Worm (Caenorhabditis elegans): ENCODE results near the gene mpst-7.

- no peak for TF ChIP-seq unc-39 (tag; optimal IDR thresholded peaks at IDR 0.05)
- no peak for TF ChIP-seq ceh-82 (tag; optimal IDR thresholded peaks at IDR 0.05)
- TF ChIP-seq ZK546.5 (tag; optimal IDR thresholded peaks at IDR 0.05) = no peak
- no peak for TF ChIP-seq mdl-1 (tag; optimal IDR thresholded peaks at IDR 0.05)
- no peak for TF ChIP-seq ama-1 (optimal IDR thresholded peaks at IDR 0.05)
- TF ChIP-seq unc-62 (GFP tag; optimal IDR thresholded peaks at IDR 0.05) = no peak
- no peak for TF ChIP-seq nhr-12 (tag; optimal IDR thresholded peaks at IDR 0.05)
- no peak for TF ChIP-seq elt-3 (tag; optimal IDR thresholded peaks at IDR 0.05)
- no peak for TF ChIP-seq alr-1 (tag; optimal IDR thresholded peaks at IDR 0.05)
- no peak for TF ChIP-seq lsy-2 (tag; optimal IDR thresholded peaks at IDR 0.05)
These were observed 38.6 kb upstream of the mpst-7 start, which contains the start of gene far-4 for ce11 chrV:12999559-12999958.
